Worm (Caenorhabditis elegans) whole organism, early embryonic: Measurements from ENCODE around the gene F10A3.11.

Source experiments
- F13C5.2 ChIP-seq: sonication (generic microtip); optimal IDR thresholded peaks from 2 replicates; lab custom pipeline; 2017; ENCODE audit warnings: mild to moderate bottlenecking, missing genetic modification characterization, inconsistent platforms, missing compliant biosample characterization
- ama-1 ChIP-seq: fragments of 150-350 bp; optimal IDR thresholded peaks from 2 replicates; lab custom pipeline; 2014
- ceh-13 ChIP-seq: fragments of 200-800 bp; sonication (Bioruptor generic); optimal IDR thresholded peaks from 2 replicates; lab custom pipeline; 2018; ENCODE audit warnings: mild to moderate bottlenecking, missing genetic modification characterization, missing compliant biosample characterization
- flt-1 ChIP-seq: fragments of 200-800 bp; sonication (Bioruptor generic); IDR thresholded peaks from 2 replicates; pipeline ENCODE4 v1.3.6; 2022; ENCODE audit warnings: missing genetic modification characterization, missing compliant biosample characterization
- hmbx-1 ChIP-seq: sonication (generic microtip); optimal IDR thresholded peaks from 2 replicates; lab custom pipeline; 2016; ENCODE audit warnings: mild to moderate bottlenecking, missing genetic modification characterization, missing compliant biosample characterization
- hnd-1 ChIP-seq: sonication (generic microtip); optimal IDR thresholded peaks from 2 replicates; lab custom pipeline; 2016; ENCODE audit warnings: missing genetic modification characterization, missing compliant biosample characterization
- pes-1 ChIP-seq: fragments of 200-800 bp; sonication (Bioruptor generic); IDR thresholded peaks from 2 replicates; pipeline ENCODE4 v1.3.6; 2022; ENCODE audit warnings: missing genetic modification reagents, missing genetic modification characterization, missing compliant biosample characterization
- sea-1 ChIP-seq: fragments of 200-800 bp; sonication (Bioruptor generic); conservative IDR thresholded peaks from 2 replicates; pipeline ENCODE4 v1.3.6; 2022; ENCODE audit warnings: missing genetic modification characterization, missing compliant biosample characterization
- tbx-37 ChIP-seq: fragments of 200-800 bp; sonication (Bioruptor generic); conservative IDR thresholded peaks from 2 replicates; pipeline ENCODE4 v1.3.6; 2022; ENCODE audit warnings: missing genetic modification reagents, missing genetic modification characterization, missing compliant biosample characterization
- tra-4 ChIP-seq: sonication (generic microtip); optimal IDR thresholded peaks from 2 replicates; lab custom pipeline; 2017; ENCODE audit warnings: missing genetic modification characterization, missing compliant biosample characterization

DNA sequence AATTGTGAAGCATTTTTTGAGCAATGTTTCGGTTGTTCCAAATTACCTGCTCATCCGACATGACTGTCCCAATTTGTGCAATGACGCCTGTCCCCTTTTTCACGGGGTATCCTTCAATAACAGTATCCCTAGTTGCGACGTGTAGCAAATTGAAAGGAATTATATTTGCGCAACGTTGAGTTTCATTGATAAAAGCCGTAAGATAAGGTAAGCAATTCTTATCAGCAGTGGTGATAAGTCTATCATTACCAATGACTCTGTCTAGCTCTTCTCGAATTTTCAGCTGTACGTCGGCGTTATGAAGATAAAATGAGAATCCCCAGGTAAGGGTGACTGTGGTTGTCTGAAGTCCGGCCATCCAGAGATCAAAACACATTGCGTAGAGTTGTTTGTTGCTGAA is 11.6 kb downstream of the F10A3.11 start:
- TF ChIP-seq ceh-13 (no peak), flt-1 (no peak), ama-1 (no peak), sea-1 (no peak), hmbx-1 (tag; lab: Kevin White, UChicago) (no peak), pes-1 (GFP tag; lab: Robert Waterston, UW) (no peak), tbx-37 (no peak), tra-4 (tag; lab: Kevin White, UChicago) (no peak), hnd-1 (tag; lab: Kevin White, UChicago) (no peak), F13C5.2 (no peak)
